Fruit fly (Drosophila melanogaster) whole organism, embryonic: ENCODE results near the gene CG43249.
A peak's percentile ranks its signal among the peaks of the same experiment; 100 is the strongest.

Experiments
- Abd-B ChIP-seq: fragments of 200-800 bp; sonication (Bioruptor generic); optimal IDR thresholded peaks from 2 replicates; lab custom pipeline; 2018; ENCODE audit warnings: missing biosample characterization, mild to moderate bottlenecking, missing genetic modification characterization, moderate library complexity
- Blimp-1 ChIP-seq: fragments of 200-800 bp; sonication (Bioruptor generic); optimal IDR thresholded peaks from 3 replicates; lab custom pipeline; 2018; ENCODE audit warnings: missing biosample characterization, missing genetic modification characterization, mild to moderate bottlenecking, moderate library complexity, missing genetic modification reagents
- C15 ChIP-seq: fragments of 200-800 bp; sonication (Bioruptor generic); IDR thresholded peaks from 3 replicates; pipeline ENCODE4 v1.3.6; 2022; ENCODE audit warnings: missing biosample characterization, missing genetic modification characterization
- CG12155 ChIP-seq: fragments of 200-800 bp; sonication (Bioruptor generic); optimal IDR thresholded peaks from 3 replicates; lab custom pipeline; 2016; ENCODE audit warnings: missing biosample characterization, missing genetic modification characterization
- CG13287 ChIP-seq: fragments of 200-800 bp; sonication (Bioruptor generic); IDR thresholded peaks from 2 replicates; pipeline ENCODE4 v1.3.6; 2022; ENCODE audit warnings: missing biosample characterization, missing genetic modification characterization; ENCODE audit not compliant: partially characterized antibody
- CG13296 ChIP-seq: fragments of 200-800 bp; sonication (Bioruptor generic); optimal IDR thresholded peaks from 3 replicates; lab custom pipeline; 2018; ENCODE audit warnings: missing biosample characterization, mild to moderate bottlenecking, missing genetic modification characterization
- CG13894 ChIP-seq: fragments of 200-800 bp; sonication (Bioruptor generic); optimal IDR thresholded peaks from 3 replicates; lab custom pipeline; 2018; ENCODE audit warnings: missing biosample characterization, mild to moderate bottlenecking, missing genetic modification characterization, moderate library complexity
- CG1529 ChIP-seq: fragments of 200-800 bp; sonication (Bioruptor generic); optimal IDR thresholded peaks from 3 replicates; lab custom pipeline; 2018; ENCODE audit warnings: missing biosample characterization, missing genetic modification characterization
- CG15479 ChIP-seq: fragments of 200-800 bp; sonication (Bioruptor generic); optimal IDR thresholded peaks from 3 replicates; lab custom pipeline; 2019; ENCODE audit warnings: missing biosample characterization, mild to moderate bottlenecking, missing genetic modification characterization, moderate library complexity
- CG17568 ChIP-seq: fragments of 200-800 bp; sonication (Bioruptor generic); optimal IDR thresholded peaks from 2 replicates; lab custom pipeline; 2018; ENCODE audit warnings: missing biosample characterization, mild to moderate bottlenecking, missing genetic modification characterization, moderate library complexity
- CG42726 ChIP-seq: fragments of 200-800 bp; sonication (Bioruptor generic); IDR thresholded peaks from 2 replicates; pipeline ENCODE4 v1.3.6; 2022; ENCODE audit warnings: missing biosample characterization, missing genetic modification characterization; ENCODE audit not compliant: partially characterized antibody
- CG4328 ChIP-seq: fragments of 200-800 bp; sonication (Bioruptor generic); optimal IDR thresholded peaks from 3 replicates; lab custom pipeline; 2017; ENCODE audit warnings: missing biosample characterization, missing genetic modification reagents, missing genetic modification characterization
- CG6654 ChIP-seq: fragments of 200-800 bp; sonication (Bioruptor generic); optimal IDR thresholded peaks from 2 replicates; lab custom pipeline; 2017; ENCODE audit warnings: missing biosample characterization, mild to moderate bottlenecking, missing genetic modification characterization
- CG7357 ChIP-seq: fragments of 200-800 bp; sonication (Bioruptor generic); IDR thresholded peaks from 3 replicates; pipeline ENCODE4 v1.3.6; 2022; ENCODE audit warnings: missing biosample characterization, missing genetic modification characterization
- CkIIα-i1 ChIP-seq: fragments of 200-800 bp; sonication (Bioruptor generic); IDR thresholded peaks from 2 replicates; pipeline ENCODE4 v1.3.6; 2022; ENCODE audit warnings: missing biosample characterization, missing genetic modification characterization
- Deaf1 ChIP-seq: fragments of 200-800 bp; optimal IDR thresholded peaks from 3 replicates; lab custom pipeline; 2019; ENCODE audit warnings: missing biosample characterization, mild to moderate bottlenecking, missing genetic modification characterization, moderate library complexity
- Gsc ChIP-seq: fragments of 200-800 bp; sonication (Bioruptor generic); IDR thresholded peaks from 2 replicates; pipeline ENCODE4 v1.3.6; 2022; ENCODE audit warnings: missing biosample characterization, missing genetic modification characterization
- NC2β ChIP-seq: fragments of 200-800 bp; sonication (Bioruptor generic); optimal IDR thresholded peaks from 2 replicates; lab custom pipeline; 2016; ENCODE audit warnings: missing biosample characterization, missing genetic modification characterization
- Trl ChIP-seq, 3 experiments: fragments of >200 bp in 2 of 3; fragments of 200-800 bp in 1 of 3; sonication (Bioruptor generic) in 1 of 3; optimal IDR thresholded peaks; 2 replicates in 1 of 3; 3 replicates in 2 of 3; lab custom pipeline; 2016 to 2017; ENCODE audit warnings: missing biosample characterization in 1 of 3, missing genetic modification characterization in 1 of 3
- Vsx1 ChIP-seq: fragments of 200-800 bp; sonication (Bioruptor generic); optimal IDR thresholded peaks from 2 replicates; lab custom pipeline; 2017; ENCODE audit warnings: missing biosample characterization, mild to moderate bottlenecking, missing genetic modification characterization, missing genetic modification reagents
- ap ChIP-seq: fragments of 200-800 bp; sonication (Bioruptor generic); IDR thresholded peaks from 2 replicates; pipeline ENCODE4 v1.3.6; 2022; ENCODE audit warnings: missing biosample characterization, missing genetic modification characterization
- bcd ChIP-seq: fragments of 200-800 bp; sonication (Bioruptor generic); optimal IDR thresholded peaks from 2 replicates; lab custom pipeline; 2017; ENCODE audit warnings: missing biosample characterization, mild to moderate bottlenecking, missing genetic modification characterization
- btn ChIP-seq: fragments of 200-800 bp; sonication (Bioruptor generic); optimal IDR thresholded peaks from 2 replicates; lab custom pipeline; 2016; ENCODE audit warnings: missing biosample characterization, missing genetic modification characterization
- eve ChIP-seq, 2 experiments: fragments of >200 bp; optimal IDR thresholded peaks; 2 replicates each; lab custom pipeline; 2017; ENCODE audit warnings: missing biosample characterization in 2 of 2, missing genetic modification characterization in 2 of 2
- eyg ChIP-seq: fragments of 200-800 bp; sonication (Bioruptor generic); optimal IDR thresholded peaks from 3 replicates; lab custom pipeline; 2016; ENCODE audit warnings: missing biosample characterization, missing genetic modification characterization
- kay ChIP-seq: fragments of 200-800 bp; sonication (Bioruptor generic); optimal IDR thresholded peaks from 2 replicates; lab custom pipeline; 2016; ENCODE audit warnings: missing biosample characterization, missing genetic modification characterization
- kni ChIP-seq: fragments of 200-800 bp; sonication (Bioruptor generic); optimal IDR thresholded peaks from 3 replicates; lab custom pipeline; 2017; ENCODE audit warnings: mild to moderate bottlenecking, missing biosample characterization, missing genetic modification reagents, missing genetic modification characterization
- lov ChIP-seq, 2 experiments: fragments of 200-800 bp in 1 of 2; fragments of >200 bp in 1 of 2; sonication (Bioruptor generic) in 1 of 2; IDR thresholded peaks in 1 of 2; optimal IDR thresholded peaks in 1 of 2; 2 replicates in 1 of 2; 3 replicates in 1 of 2; pipeline versions ENCODE4 v1.3.6 to Lab custom; 2017 to 2022; ENCODE audit warnings: missing biosample characterization in 1 of 2, missing genetic modification characterization in 1 of 2
- slou ChIP-seq: fragments of 200-800 bp; sonication (Bioruptor generic); optimal IDR thresholded peaks from 3 replicates; lab custom pipeline; 2016; ENCODE audit warnings: missing biosample characterization, missing genetic modification characterization
- z ChIP-seq: fragments of 200-800 bp; sonication (Bioruptor generic); IDR thresholded peaks from 3 replicates; pipeline ENCODE4 v1.3.6; 2022; ENCODE audit warnings: missing biosample characterization, missing genetic modification characterization

The CG43249 gene

dm6 chr3L:16290850-16291249 is 13.2 kb upstream of the CG43249 start, which contains the start of gene CG13045:
Gene CG13045, minus strand, starts transcription at chr3L:16290950.
- TF ChIP-seq eyg (GFP tag; lab: Kevin White, UChicago) (no peak), CG6654 (GFP tag; lab: Kevin White, UChicago) (no peak), C15 (GFP tag; lab: Robert Waterston, UW) (0 out of 3 replicates have a peak, but pooled peaks have one; percentile 11), CkIIα-i1 (GFP tag; lab: Robert Waterston, UW) (no peak)

dm6 chr3L:16291678-16292077 is 12.4 kb upstream of the CG43249 start:
- TF ChIP-seq CG13287 (GFP tag; lab: Robert Waterston, UW): peak; percentile 10; the same call in 1 of the 2 replicates
- no peak for TF ChIP-seq btn (GFP tag; lab: Kevin White, UChicago)
- TF ChIP-seq Deaf1: no peak
- no peak for TF ChIP-seq CG17568 (GFP tag; lab: Kevin White, UChicago)
- TF ChIP-seq z (GFP tag; lab: Robert Waterston, UW): 0 out of 3 replicates have a peak, but pooled peaks have one; percentile 17
- TF ChIP-seq kay (GFP tag; lab: Kevin White, UChicago): no peak
- no peak for TF ChIP-seq ap (GFP tag; lab: Robert Waterston, UW)
- 0 out of 2 replicates have a peak, but pooled peaks have one; percentile 34 for TF ChIP-seq CG42726 (GFP tag; lab: Robert Waterston, UW)
- no peak for TF ChIP-seq CG1529 (GFP tag; lab: Kevin White, UChicago)
- peak; percentile 49 for TF ChIP-seq Vsx1
- TF ChIP-seq Abd-B (GFP tag; lab: Kevin White, UChicago): peak; percentile 11

dm6 chr3L:16295447-16295846 is 8.6 kb upstream of the CG43249 start, which contains the start of gene CG4962:
Gene CG4962, minus strand, starts transcription at chr3L:16295547.
- TF ChIP-seq eyg (GFP tag; lab: Kevin White, UChicago) (no peak), CG13296 (GFP tag; lab: Kevin White, UChicago) (no peak), kni (GFP tag; lab: Kevin White, UChicago) (no peak), bcd (no peak), lov (optimal IDR thresholded peaks at IDR 0.05; lab: Kevin White, UChicago) (no peak), lov (GFP tag; IDR thresholded peaks at IDR 0.05; lab: Robert Waterston, UW) (no peak), CG7357 (no peak)
- TF ChIP-seq, all 482 proteins: peak for 0

dm6 chr3L:16301153-16301552 is 2.9 kb upstream of the CG43249 start, which contains the start of gene CG4982:
Gene CG4982, plus strand, starts transcription at chr3L:16301453.
- TF ChIP-seq CG15479 (GFP tag; lab: Kevin White, UChicago) (no peak), slou (no peak), CG13894 (tag; lab: Kevin White, UChicago) (no peak), CG4328 (GFP tag; lab: Kevin White, UChicago) (no peak), CG12155 (GFP tag; lab: Kevin White, UChicago) (no peak), Trl (optimal IDR thresholded peaks at IDR 0.05; lab: Kevin White, UChicago) (no peak), Trl (GFP tag; optimal IDR thresholded peaks at IDR 0.05; lab: Kevin White, UChicago) (no peak), eve (GFP tag; optimal IDR thresholded peaks at IDR 0.05; lab: Kevin White, UChicago) (no peak)

- TF ChIP-seq NC2β (GFP tag; lab: Kevin White, UChicago) (no peak), Gsc (GFP tag; lab: Robert Waterston, UW) (no peak), Blimp-1 (GFP tag; lab: Kevin White, UChicago) (peak; percentile 16)
- TF ChIP-seq, all 482 proteins: peak for 1
Observed at dm6 chr3L:16303078-16303477, 1.0 kb upstream of the CG43249 start, which contains the start of gene CG13044. Gene CG13044, minus strand, starts transcription at chr3L:16303178.
